Worm (Caenorhabditis elegans): Measurements from ENCODE around the gene cyp-13A2.
A peak's percentile ranks its signal among the peaks of the same experiment; 100 is the strongest.

The cyp-13A2 gene

ce11 chrII:9746069-9746468 is 41.4 kb downstream of the cyp-13A2 start, which contains the start of the genes Y53C12B.1 and nos-3:
Gene Y53C12B.1 (minus strand): TSS chrII:9746078.
Gene nos-3 (plus strand): TSS chrII:9746316.
- TF ChIP-seq elt-1 (tag; optimal IDR thresholded peaks at IDR 0.05): peak; percentile 54
- peak; percentile 66 for TF ChIP-seq snpc-4 (tag; optimal IDR thresholded peaks at IDR 0.05)
- peak; percentile 97 for TF ChIP-seq nfya-1 (tag; optimal IDR thresholded peaks at IDR 0.05; ENCODE audit: insufficient read depth)
- peak; percentile 69 for TF ChIP-seq nhr-43 (tag; optimal IDR thresholded peaks at IDR 0.05; ENCODE audit: poor library complexity, severe bottlenecking)
- peak; percentile 79 for TF ChIP-seq egl-5 (tag; optimal IDR thresholded peaks at IDR 0.05)
- peak; percentile 93 for TF ChIP-seq pha-4 (tag; optimal IDR thresholded peaks at IDR 0.05)
- peak; percentile 91 for TF ChIP-seq nhr-23 (tag; optimal IDR thresholded peaks at IDR 0.05)
- TF ChIP-seq ceh-28 (tag; optimal IDR thresholded peaks at IDR 0.05): peak; percentile 64
- peak; percentile 60 for TF ChIP-seq hmg-11 (tag; optimal IDR thresholded peaks at IDR 0.05)
- peak; percentile 71 for TF ChIP-seq pqm-1 (tag; optimal IDR thresholded peaks at IDR 0.05)
- peak; percentile 55 for TF ChIP-seq elt-2 (tag; optimal IDR thresholded peaks at IDR 0.05)
- peak; percentile 88 for TF ChIP-seq lin-15B (tag; optimal IDR thresholded peaks at IDR 0.05)
- TF ChIP-seq nhr-11 (tag; optimal IDR thresholded peaks at IDR 0.05): no peak
- TF ChIP-seq fkh-10 (GFP tag; optimal IDR thresholded peaks at IDR 0.05): peak; percentile 12
- TF ChIP-seq skn-1 (tag; optimal IDR thresholded peaks at IDR 0.05): peak; percentile 73
- TF ChIP-seq ceh-9 (tag; optimal IDR thresholded peaks at IDR 0.05): no peak
- peak; percentile 92 for TF ChIP-seq lin-39 (tag; optimal IDR thresholded peaks at IDR 0.05)
- peak; percentile 88 for TF ChIP-seq nhr-25 (tag; optimal IDR thresholded peaks at IDR 0.05)
- TF ChIP-seq mml-1 (tag; optimal IDR thresholded peaks at IDR 0.05): no peak
- peak; percentile 96 for TF ChIP-seq R02D3.7 (tag; optimal IDR thresholded peaks at IDR 0.05)
- no peak for TF ChIP-seq egl-27 (tag; optimal IDR thresholded peaks at IDR 0.05)

- TF ChIP-seq daf-12 (tag; optimal IDR thresholded peaks at IDR 0.05): no peak
- no peak for TF ChIP-seq nhr-43 (tag; optimal IDR thresholded peaks at IDR 0.05; ENCODE audit: poor library complexity, severe bottlenecking)
Observed at ce11 chrII:9742784-9743183, 44.6 kb downstream of the cyp-13A2 start, which contains the start of gene pno-1. Gene pno-1 (minus strand): TSS chrII:9742884.

ce11 chrII:9741400-9741799 is 46.0 kb downstream of the cyp-13A2 start:
- TF ChIP-seq elt-2 (tag; optimal IDR thresholded peaks at IDR 0.05) (peak; percentile 49), ceh-82 (tag; optimal IDR thresholded peaks at IDR 0.05) (no peak)

- TF ChIP-seq nfya-1 (tag; optimal IDR thresholded peaks at IDR 0.05; ENCODE audit: insufficient read depth) (peak; percentile 34), elt-2 (tag; optimal IDR thresholded peaks at IDR 0.05) (peak; percentile 94), nhr-43 (tag; optimal IDR thresholded peaks at IDR 0.05; ENCODE audit: poor library complexity, severe bottlenecking) (no peak), pha-4 (tag; optimal IDR thresholded peaks at IDR 0.05) (peak; percentile 50), pqm-1 (tag; optimal IDR thresholded peaks at IDR 0.05) (peak; percentile 83)
Observed at ce11 chrII:9740552-9740951, 46.9 kb downstream of the cyp-13A2 start.

- peak; percentile 29 for TF ChIP-seq pha-4 (tag; optimal IDR thresholded peaks at IDR 0.05)
- TF ChIP-seq nhr-23 (tag; optimal IDR thresholded peaks at IDR 0.05): no peak
- TF ChIP-seq elt-2 (tag; optimal IDR thresholded peaks at IDR 0.05): peak; percentile 96
- peak; percentile 15 for TF ChIP-seq ceh-28 (tag; optimal IDR thresholded peaks at IDR 0.05)
- TF ChIP-seq snpc-4 (tag; optimal IDR thresholded peaks at IDR 0.05): peak; percentile 16
- TF ChIP-seq sea-2 (GFP tag; optimal IDR thresholded peaks at IDR 0.05): no peak
- TF ChIP-seq skn-1 (tag; optimal IDR thresholded peaks at IDR 0.05): no peak
- TF ChIP-seq nhr-11 (tag; optimal IDR thresholded peaks at IDR 0.05): no peak
- TF ChIP-seq ama-1 (optimal IDR thresholded peaks at IDR 0.05): peak; percentile 25
- TF ChIP-seq elt-3 (tag; optimal IDR thresholded peaks at IDR 0.05): no peak
- peak; percentile 28 for TF ChIP-seq nfya-1 (tag; optimal IDR thresholded peaks at IDR 0.05; ENCODE audit: insufficient read depth)
- TF ChIP-seq ztf-11 (tag; optimal IDR thresholded peaks at IDR 0.05): no peak
- TF ChIP-seq nhr-28 (tag; optimal IDR thresholded peaks at IDR 0.05): no peak
- peak; percentile 81 for TF ChIP-seq pqm-1 (tag; optimal IDR thresholded peaks at IDR 0.05)
Observed at ce11 chrII:9738820-9739219, 48.6 kb downstream of the cyp-13A2 start.

- TF ChIP-seq lin-15B (tag; optimal IDR thresholded peaks at IDR 0.05) (no peak), nfya-1 (tag; optimal IDR thresholded peaks at IDR 0.05; ENCODE audit: insufficient read depth) (peak; percentile 51)
Observed at ce11 chrII:9735785-9736184, 51.6 kb downstream of the cyp-13A2 start.

All from whole organism, L3 larva.